Worm (Caenorhabditis elegans): ENCODE data around the gene srz-100.

srz-100 gene

ce11 chrV:16693732-16694131 is 38.0 kb upstream of the srz-100 start, which contains the start of gene srw-42:
Gene srw-42, minus strand, starts transcription at chrV:16693832.
- TF ChIP-seq ceh-34 (tag; optimal IDR thresholded peaks at IDR 0.05) (no peak), ceh-19 (GFP tag; optimal IDR thresholded peaks at IDR 0.05) (no peak), sox-2 (GFP tag; IDR thresholded peaks at IDR 0.05) (no peak), unc-55 (GFP tag; optimal IDR thresholded peaks at IDR 0.05) (no peak), ceh-48 (tag; optimal IDR thresholded peaks at IDR 0.05) (no peak), C08G9.2 (tag; optimal IDR thresholded peaks at IDR 0.05) (no peak), ceh-6 (GFP tag; optimal IDR thresholded peaks at IDR 0.05) (no peak)

DNA sequence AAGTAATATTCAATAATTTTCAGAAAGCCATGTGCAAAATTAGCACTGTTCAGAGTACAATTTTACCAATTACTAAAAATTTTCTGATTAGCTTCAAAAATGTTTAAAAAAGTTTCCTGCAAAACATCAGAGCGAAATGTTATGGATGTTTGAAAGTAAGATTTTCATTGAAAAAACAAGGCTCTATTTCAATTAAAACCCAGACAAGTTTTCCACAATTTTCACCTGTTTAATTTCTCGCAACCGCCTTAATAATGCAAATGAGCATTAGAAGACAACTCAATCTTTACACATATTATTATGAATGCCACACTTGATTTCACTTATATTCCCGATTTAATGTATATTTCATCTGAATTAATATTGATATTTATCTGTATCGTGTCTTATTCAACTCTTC is 37.2 kb upstream of the srz-100 start, which contains the start of gene srz-101:
TSS of gene srz-101 (plus strand) at position 301 of the 400 bp plus-strand sequence.
- TF ChIP-seq hlh-15 (tag; optimal IDR thresholded peaks at IDR 0.05) (no peak), ceh-6 (GFP tag; optimal IDR thresholded peaks at IDR 0.05) (no peak), K09A11.1 (tag; optimal IDR thresholded peaks at IDR 0.05; ENCODE audit: insufficient read depth) (no peak), npax-4 (tag; optimal IDR thresholded peaks at IDR 0.05) (no peak), Y22D7AL.16 (tag; optimal IDR thresholded peaks at IDR 0.05) (no peak), ceh-9 (tag; optimal IDR thresholded peaks at IDR 0.05) (no peak), fkh-6 (tag; optimal IDR thresholded peaks at IDR 0.05) (no peak), hlh-13 (GFP tag; optimal IDR thresholded peaks at IDR 0.05) (no peak), madf-2 (tag; optimal IDR thresholded peaks at IDR 0.05) (no peak)

ce11 chrV:16695499-16695898 is 36.2 kb upstream of the srz-100 start:
- TF ChIP-seq K09A11.1 (tag; optimal IDR thresholded peaks at IDR 0.05; ENCODE audit: insufficient read depth): no peak
- no peak for TF ChIP-seq ttx-3 (tag; optimal IDR thresholded peaks at IDR 0.05)
- TF ChIP-seq fkh-6 (tag; optimal IDR thresholded peaks at IDR 0.05): no peak
- no peak for TF ChIP-seq ceh-18 (tag; optimal IDR thresholded peaks at IDR 0.05)
- TF ChIP-seq hlh-6 (tag; optimal IDR thresholded peaks at IDR 0.05): no peak
- no peak for TF ChIP-seq F13H6.1 (tag; optimal IDR thresholded peaks at IDR 0.05)
- no peak for TF ChIP-seq hlh-30 (tag; optimal IDR thresholded peaks at IDR 0.05; ENCODE audit: insufficient read depth)
- TF ChIP-seq ceh-31 (tag; optimal IDR thresholded peaks at IDR 0.05): no peak
- TF ChIP-seq sox-2 (GFP tag; IDR thresholded peaks at IDR 0.05): no peak
- TF ChIP-seq nhr-11 (tag; optimal IDR thresholded peaks at IDR 0.05): no peak
- no peak for TF ChIP-seq fkh-10 (GFP tag; optimal IDR thresholded peaks at IDR 0.05)
- no peak for TF ChIP-seq ets-4 (tag; optimal IDR thresholded peaks at IDR 0.05)
- no peak for TF ChIP-seq npax-4 (tag; optimal IDR thresholded peaks at IDR 0.05)
- TF ChIP-seq eyg-1 (tag; optimal IDR thresholded peaks at IDR 0.05): no peak

DNA sequence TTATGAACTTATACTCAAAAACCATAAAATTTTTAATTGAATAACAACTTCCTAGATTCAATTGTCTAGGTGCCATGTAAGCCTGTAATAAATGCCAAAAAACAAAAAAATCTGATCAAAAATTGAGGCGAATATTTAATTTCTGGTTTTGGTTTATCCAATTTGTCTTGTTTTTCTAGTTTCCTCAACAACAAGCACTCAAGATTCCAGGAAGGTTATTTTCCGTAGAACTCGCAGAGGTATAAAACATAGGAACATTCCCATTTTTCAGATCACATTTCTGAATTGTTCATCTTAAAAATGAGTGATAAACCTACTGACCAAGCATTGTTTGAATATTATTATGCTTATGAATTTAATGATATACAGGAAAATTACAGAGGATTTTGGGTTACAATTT is 34.5 kb upstream of the srz-100 start, which contains the start of gene srw-41:
TSS of gene srw-41 (plus strand) at position 301 of the 400 bp plus-strand sequence.
- TF ChIP-seq nfya-1 (tag; optimal IDR thresholded peaks at IDR 0.05): no peak
- no peak for TF ChIP-seq unc-86 (tag; optimal IDR thresholded peaks at IDR 0.05)

DNA sequence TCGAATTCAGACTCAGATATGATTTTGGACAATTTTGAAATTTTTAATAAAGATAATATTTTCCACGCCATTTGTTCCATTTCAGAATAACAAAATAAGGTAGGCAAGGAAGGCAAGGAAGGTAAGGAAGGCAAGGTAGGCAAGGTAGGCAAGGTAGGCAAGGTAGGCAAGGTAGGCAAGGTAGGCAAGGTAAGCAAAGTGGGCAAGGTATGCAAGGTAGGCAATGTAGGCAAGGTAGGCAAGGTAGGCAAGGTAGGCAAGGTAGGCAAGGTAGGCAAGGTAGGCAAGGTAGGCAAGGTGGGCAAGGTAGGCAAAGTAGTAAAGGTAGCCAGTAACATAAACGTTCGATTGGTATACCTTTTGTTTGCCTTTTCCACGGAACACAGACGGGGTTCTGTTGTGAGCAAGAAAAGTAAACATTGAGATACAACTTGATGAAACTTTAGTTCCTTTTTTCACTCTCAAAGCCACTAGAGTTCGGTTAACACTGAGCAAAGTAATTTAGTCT is 31.9 kb upstream of the srz-100 start, which contains the start of gene Y70C5C.1:
TSS of gene Y70C5C.1 (plus strand) at position 458 of the 508 bp plus-strand sequence.
- TF ChIP-seq gmeb-2 (tag; optimal IDR thresholded peaks at IDR 0.05) (peak; percentile 40), C38D4.7 (GFP tag; optimal IDR thresholded peaks at IDR 0.05) (peak; percentile 36), ttx-3 (tag; optimal IDR thresholded peaks at IDR 0.05) (no peak), ceh-2 (tag; optimal IDR thresholded peaks at IDR 0.05) (no peak), ama-1 (optimal IDR thresholded peaks at IDR 0.05) (no peak), K09A11.1 (tag; optimal IDR thresholded peaks at IDR 0.05; ENCODE audit: insufficient read depth) (no peak), hlh-30 (tag; optimal IDR thresholded peaks at IDR 0.05; ENCODE audit: insufficient read depth) (no peak), tbx-2 (tag; optimal IDR thresholded peaks at IDR 0.05) (no peak), che-1 (tag; optimal IDR thresholded peaks at IDR 0.05) (peak; percentile 61), pha-2 (tag; optimal IDR thresholded peaks at IDR 0.05) (peak; percentile 57), pat-9 (tag; optimal IDR thresholded peaks at IDR 0.05) (no peak), fax-1 (tag; optimal IDR thresholded peaks at IDR 0.05) (no peak), hlh-13 (GFP tag; optimal IDR thresholded peaks at IDR 0.05) (peak; percentile 23), ceh-19 (GFP tag; optimal IDR thresholded peaks at IDR 0.05) (peak; percentile 41), ceh-6 (GFP tag; optimal IDR thresholded peaks at IDR 0.05) (peak; percentile 5), lin-11 (tag; optimal IDR thresholded peaks at IDR 0.05) (peak; percentile 42), K02D7.2 (tag; optimal IDR thresholded peaks at IDR 0.05) (peak; percentile 32)
